Worm (Caenorhabditis elegans) whole organism, early embryonic: ENCODE data around the gene F22E5.7.

ENCODE experiments used
- B0310.2 ChIP-seq: sonication (generic microtip); optimal IDR thresholded peaks from 2 replicates; lab custom pipeline; 2016; ENCODE audit warnings: mild to moderate bottlenecking, missing genetic modification characterization, missing compliant biosample characterization
- F13C5.2 ChIP-seq: sonication (generic microtip); optimal IDR thresholded peaks from 2 replicates; lab custom pipeline; 2017; ENCODE audit warnings: mild to moderate bottlenecking, missing genetic modification characterization, inconsistent platforms, missing compliant biosample characterization
- ama-1 ChIP-seq: fragments of 150-350 bp; optimal IDR thresholded peaks from 2 replicates; lab custom pipeline; 2014
- ets-7 ChIP-seq: sonication (generic microtip); optimal IDR thresholded peaks from 2 replicates; lab custom pipeline; 2016; ENCODE audit warnings: missing genotype, missing genetic modification characterization, missing compliant biosample characterization
- flt-1 ChIP-seq: fragments of 200-800 bp; sonication (Bioruptor generic); IDR thresholded peaks from 2 replicates; pipeline ENCODE4 v1.3.6; 2022; ENCODE audit warnings: missing genetic modification characterization, missing compliant biosample characterization
- hmbx-1 ChIP-seq: sonication (generic microtip); optimal IDR thresholded peaks from 2 replicates; lab custom pipeline; 2016; ENCODE audit warnings: mild to moderate bottlenecking, missing genetic modification characterization, missing compliant biosample characterization
- hmg-4 ChIP-seq: fragments of 200-800 bp; sonication (Bioruptor generic); optimal IDR thresholded peaks from 2 replicates; lab custom pipeline; 2018; ENCODE audit warnings: mild to moderate bottlenecking, missing genetic modification characterization, missing compliant biosample characterization
- hnd-1 ChIP-seq: sonication (generic microtip); optimal IDR thresholded peaks from 2 replicates; lab custom pipeline; 2016; ENCODE audit warnings: missing genetic modification characterization, missing compliant biosample characterization
- pes-1 ChIP-seq: fragments of 200-800 bp; sonication (Bioruptor generic); IDR thresholded peaks from 2 replicates; pipeline ENCODE4 v1.3.6; 2022; ENCODE audit warnings: missing genetic modification reagents, missing genetic modification characterization, missing compliant biosample characterization
- scrt-1 ChIP-seq: fragments of 200-800 bp; sonication (Bioruptor generic); IDR thresholded peaks from 2 replicates; pipeline ENCODE4 v1.3.6; 2022; ENCODE audit warnings: missing genetic modification characterization, missing compliant biosample characterization
- sea-1 ChIP-seq: fragments of 200-800 bp; sonication (Bioruptor generic); conservative IDR thresholded peaks from 2 replicates; pipeline ENCODE4 v1.3.6; 2022; ENCODE audit warnings: missing genetic modification characterization, missing compliant biosample characterization
- tbx-11 ChIP-seq: fragments of 200-800 bp; sonication (Bioruptor generic); IDR thresholded peaks from 2 replicates; pipeline ENCODE4 v1.3.6; 2022; ENCODE audit warnings: missing genetic modification characterization, missing compliant biosample characterization
- tra-4 ChIP-seq: sonication (generic microtip); optimal IDR thresholded peaks from 2 replicates; lab custom pipeline; 2017; ENCODE audit warnings: missing genetic modification characterization, missing compliant biosample characterization

- TF ChIP-seq flt-1 (GFP tag; lab: Robert Waterston, UW) (no peak), hmbx-1 (tag; lab: Kevin White, UChicago) (no peak), ets-7 (tag; lab: Kevin White, UChicago) (no peak), ama-1 (no peak), hmg-4 (no peak), B0310.2 (no peak), pes-1 (GFP tag; lab: Robert Waterston, UW) (no peak), sea-1 (GFP tag; lab: Robert Waterston, UW) (no peak), tbx-11 (GFP tag; lab: Robert Waterston, UW) (no peak), tra-4 (tag; lab: Kevin White, UChicago) (no peak), scrt-1 (GFP tag; lab: Robert Waterston, UW) (no peak), hnd-1 (tag; lab: Kevin White, UChicago) (no peak), F13C5.2 (tag; lab: Kevin White, UChicago) (no peak)
Measured at ce11 chrII:2656606-2657005, 14.7 kb downstream of the F22E5.7 start, which contains the start of gene sri-47.
